Worm (Caenorhabditis elegans) whole organism, L4/young adult: ENCODE measurements around the gene dpy-10.

Experiments
- W03F9.2 ChIP-seq: fragments of 150-350 bp; optimal IDR thresholded peaks from 2 replicates; lab custom pipeline; 2014; ENCODE audit warnings: missing biosample characterization, missing genetic modification characterization
- dao-5 ChIP-seq: sonication (generic microtip); optimal IDR thresholded peaks from 2 replicates; lab custom pipeline; 2016; ENCODE audit warnings: missing genotype, missing genetic modification characterization, moderate library complexity, missing compliant biosample characterization
- him-1 ChIP-seq: sonication (generic microtip); optimal IDR thresholded peaks from 2 replicates; lab custom pipeline; 2016; ENCODE audit warnings: missing genotype, missing genetic modification reagents, missing genetic modification characterization, missing compliant biosample characterization

dpy-10 gene

ce11 chrII:6734674-6735073, 22.6 kb upstream of the dpy-10 start, which contains the start of gene T14B4.3:
Gene T14B4.3, plus strand, starts transcription at chrII:6734937.
- TF ChIP-seq W03F9.2 (tag; lab: Kevin White, UChicago) (peak; percentile 46), dao-5 (tag; lab: Kevin White, UChicago) (no peak)

ce11 chrII:6733718-6734117, 21.7 kb upstream of the dpy-10 start, which contains the start of gene T14B4.9:
Gene T14B4.9, minus strand, starts transcription at chrII:6733818.
- TF ChIP-seq him-1 (tag; lab: Kevin White, UChicago): no peak
- no peak for TF ChIP-seq dao-5 (tag; lab: Kevin White, UChicago)
- no peak for TF ChIP-seq W03F9.2 (tag; lab: Kevin White, UChicago)

- TF ChIP-seq W03F9.2 (tag; lab: Kevin White, UChicago) (no peak), dao-5 (tag; lab: Kevin White, UChicago) (no peak), him-1 (tag; lab: Kevin White, UChicago) (no peak)
Observed at ce11 chrII:6729331-6729730, 17.3 kb upstream of the dpy-10 start, which contains the start of gene T14B4.8. Gene T14B4.8, minus strand, starts transcription at chrII:6729390.

DNA sequence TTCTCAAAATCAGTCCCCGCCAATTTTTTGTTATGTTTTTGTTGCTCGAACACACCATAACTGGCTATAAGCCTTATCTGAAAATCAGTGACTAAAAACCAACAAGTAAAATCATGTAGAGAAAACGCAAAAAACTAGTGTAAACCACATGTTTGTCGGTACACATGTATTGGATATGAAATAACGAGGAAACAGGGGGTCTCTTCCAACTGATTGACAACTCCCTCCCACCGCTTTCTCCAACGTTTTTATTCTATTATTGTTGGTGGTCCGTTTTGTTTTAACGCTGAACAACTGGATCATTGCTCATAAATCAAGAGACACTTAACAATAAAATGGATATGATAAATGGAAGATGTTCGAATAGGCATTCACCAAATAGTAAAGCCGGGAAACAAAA, 14.8 kb upstream of the dpy-10 start:
- TF ChIP-seq W03F9.2 (tag; lab: Kevin White, UChicago) (no peak), dao-5 (tag; lab: Kevin White, UChicago) (no peak), him-1 (tag; lab: Kevin White, UChicago) (no peak)

- TF ChIP-seq him-1 (tag; lab: Kevin White, UChicago) (peak; percentile 49), dao-5 (tag; lab: Kevin White, UChicago) (no peak), W03F9.2 (tag; lab: Kevin White, UChicago) (no peak)
Observed at ce11 chrII:6721581-6721980, 9.6 kb upstream of the dpy-10 start.

- TF ChIP-seq dao-5 (tag; lab: Kevin White, UChicago) (no peak), him-1 (tag; lab: Kevin White, UChicago) (no peak), W03F9.2 (tag; lab: Kevin White, UChicago) (no peak)
Observed at ce11 chrII:6718221-6718620, 6.2 kb upstream of the dpy-10 start, which contains the start of gene tsp-10. Gene tsp-10, plus strand, starts transcription at chrII:6718586.

- TF ChIP-seq dao-5 (tag; lab: Kevin White, UChicago) (no peak), him-1 (tag; lab: Kevin White, UChicago) (no peak), W03F9.2 (tag; lab: Kevin White, UChicago) (no peak)
Observed at ce11 chrII:6716638-6717037, 4.6 kb upstream of the dpy-10 start, which contains the start of the genes T14B4.5 and T14B4.20. Gene T14B4.5, plus strand, starts transcription at chrII:6716863. Gene T14B4.20, plus strand, starts transcription at chrII:6716901.

DNA sequence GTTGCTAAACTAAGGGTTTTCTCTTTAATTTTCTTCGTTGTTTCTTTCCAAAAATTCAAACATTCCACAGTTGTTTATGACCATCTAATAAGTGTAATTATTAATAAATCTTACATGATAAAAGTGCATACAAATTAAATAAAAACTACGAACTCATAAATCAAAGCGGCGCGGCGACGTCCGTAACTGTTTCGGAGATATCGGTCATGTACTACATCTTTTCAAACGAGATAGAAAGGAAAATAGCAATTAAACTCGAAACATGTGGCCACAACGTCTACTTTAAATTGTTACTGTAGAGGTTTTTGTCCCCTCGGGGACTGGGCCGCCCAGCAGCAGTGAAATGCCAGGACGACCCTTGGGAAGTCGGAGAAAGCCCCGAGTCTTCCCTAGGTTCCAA, 3.8 kb upstream of the dpy-10 start:
- no peak for TF ChIP-seq dao-5 (tag; lab: Kevin White, UChicago)
- no peak for TF ChIP-seq him-1 (tag; lab: Kevin White, UChicago)
- no peak for TF ChIP-seq W03F9.2 (tag; lab: Kevin White, UChicago)

ce11 chrII:6713832-6714342, 1.9 kb upstream of the dpy-10 start, which contains the start of gene dpy-2:
Gene dpy-2, plus strand, starts transcription at chrII:6714292.
- TF ChIP-seq him-1 (tag; lab: Kevin White, UChicago) (no peak), dao-5 (tag; lab: Kevin White, UChicago) (no peak), W03F9.2 (tag; lab: Kevin White, UChicago) (no peak)

- TF ChIP-seq W03F9.2 (tag; lab: Kevin White, UChicago) (no peak), him-1 (tag; lab: Kevin White, UChicago) (no peak), dao-5 (tag; lab: Kevin White, UChicago) (no peak)
Observed at ce11 chrII:6713003-6713402, 976 bp upstream of the dpy-10 start.

- TF ChIP-seq dao-5 (tag; lab: Kevin White, UChicago): no peak
Observed at ce11 chrII:6710596-6710995, 1.4 kb downstream of the dpy-10 start.

DNA sequence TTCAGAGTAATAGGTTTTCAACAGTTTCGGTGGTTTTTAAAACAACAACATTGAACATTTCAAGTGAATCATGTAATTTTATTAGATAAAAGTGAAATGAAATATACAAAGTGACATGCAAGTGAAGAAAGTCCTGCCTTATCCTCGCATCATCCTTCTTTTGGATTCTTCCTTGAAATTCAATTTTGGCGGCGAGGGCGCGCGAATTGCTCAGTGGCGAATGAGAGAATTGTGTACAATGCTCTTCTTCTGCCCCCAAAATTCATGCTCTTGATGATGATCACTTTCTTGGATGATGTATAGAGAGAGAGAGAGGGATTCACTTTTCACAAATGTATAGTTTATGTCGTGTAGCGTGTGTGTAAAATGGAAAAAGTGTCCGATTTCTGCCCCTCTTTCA, 2.3 kb downstream of the dpy-10 start:
- TF ChIP-seq W03F9.2 (tag; lab: Kevin White, UChicago) (no peak), him-1 (tag; lab: Kevin White, UChicago) (no peak), dao-5 (tag; lab: Kevin White, UChicago) (no peak)

ce11 chrII:6708980-6709379, 3.0 kb downstream of the dpy-10 start:
- TF ChIP-seq dao-5 (tag; lab: Kevin White, UChicago) (no peak), him-1 (tag; lab: Kevin White, UChicago) (peak; percentile 56)

- no peak for TF ChIP-seq him-1 (tag; lab: Kevin White, UChicago)
- TF ChIP-seq W03F9.2 (tag; lab: Kevin White, UChicago): no peak
- TF ChIP-seq dao-5 (tag; lab: Kevin White, UChicago): no peak
Observed at ce11 chrII:6707496-6708260, 4.3 kb downstream of the dpy-10 start.
